Worm (Caenorhabditis elegans): Measurements from ENCODE around the gene C16C8.7.

ce11 chrII:3444280-3444679 lies 15.7 kb downstream of the C16C8.7 start, which contains the start of gene C16C8.4:
- no peak for TF ChIP-seq nhr-12 (tag; optimal IDR thresholded peaks at IDR 0.05)
- TF ChIP-seq pqm-1 (tag; optimal IDR thresholded peaks at IDR 0.05): no peak
- TF ChIP-seq pha-4 (tag; optimal IDR thresholded peaks at IDR 0.05): no peak
- TF ChIP-seq nfya-1 (tag; optimal IDR thresholded peaks at IDR 0.05; ENCODE audit: insufficient read depth): no peak
- TF ChIP-seq eor-1 (tag; optimal IDR thresholded peaks at IDR 0.05): no peak
- TF ChIP-seq fkh-2 (tag; optimal IDR thresholded peaks at IDR 0.05): no peak
- no peak for TF ChIP-seq egl-27 (tag; optimal IDR thresholded peaks at IDR 0.05)
- TF ChIP-seq snpc-4 (tag; optimal IDR thresholded peaks at IDR 0.05): no peak

All from whole organism, L3 larva.